Fruit fly (Drosophila melanogaster) whole organism, embryonic: ENCODE results near the gene CG6753.

Experiments used
- Atf-2 ChIP-seq: fragments of 200-800 bp; sonication (Bioruptor generic); optimal IDR thresholded peaks from 2 replicates; lab custom pipeline; 2016; ENCODE audit warnings: missing biosample characterization, missing genetic modification characterization
- B-H1 ChIP-seq: fragments of 200-800 bp; sonication (Bioruptor generic); IDR thresholded peaks from 3 replicates; pipeline ENCODE4 v1.3.6; 2022; ENCODE audit warnings: missing biosample characterization, missing genetic modification characterization
- Bdp1 ChIP-seq: fragments of 200-800 bp; sonication (Bioruptor generic); optimal IDR thresholded peaks from 3 replicates; lab custom pipeline; 2016; ENCODE audit warnings: missing biosample characterization, missing genetic modification characterization
- CG10209 ChIP-seq: fragments of 200-800 bp; sonication (Bioruptor generic); optimal IDR thresholded peaks from 3 replicates; lab custom pipeline; 2017; ENCODE audit warnings: missing biosample characterization, mild to moderate bottlenecking, missing genetic modification characterization, missing genetic modification reagents
- CG10366 ChIP-seq: fragments of 200-800 bp; sonication (Bioruptor generic); IDR thresholded peaks from 2 replicates; pipeline ENCODE4 v1.3.6; 2022; ENCODE audit warnings: missing biosample characterization, missing genetic modification characterization
- CG12744 ChIP-seq: fragments of 200-800 bp; sonication (Bioruptor generic); optimal IDR thresholded peaks from 2 replicates; lab custom pipeline; 2016; ENCODE audit warnings: missing biosample characterization, missing genetic modification characterization
- CG12769 ChIP-seq: fragments of 200-800 bp; sonication (Bioruptor generic); optimal IDR thresholded peaks from 2 replicates; lab custom pipeline; 2019; ENCODE audit warnings: missing biosample characterization, mild to moderate bottlenecking, missing genetic modification characterization, moderate library complexity
- CG13123 ChIP-seq: fragments of 200-800 bp; sonication (Bioruptor generic); optimal IDR thresholded peaks from 2 replicates; lab custom pipeline; 2016; ENCODE audit warnings: missing biosample characterization, missing genetic modification characterization
- CG13287 ChIP-seq: fragments of 200-800 bp; sonication (Bioruptor generic); IDR thresholded peaks from 2 replicates; pipeline ENCODE4 v1.3.6; 2022; ENCODE audit warnings: missing biosample characterization, missing genetic modification characterization; ENCODE audit not compliant: partially characterized antibody
- CG15011 ChIP-seq: fragments of 200-800 bp; sonication (Bioruptor generic); optimal IDR thresholded peaks from 3 replicates; lab custom pipeline; 2018; ENCODE audit warnings: missing biosample characterization, mild to moderate bottlenecking, missing genetic modification characterization
- CG1647 ChIP-seq: fragments of 200-800 bp; sonication (Bioruptor generic); optimal IDR thresholded peaks from 3 replicates; lab custom pipeline; 2016; ENCODE audit warnings: missing biosample characterization, missing genetic modification characterization
- CG2120 ChIP-seq: fragments of 200-800 bp; sonication (Bioruptor generic); optimal IDR thresholded peaks from 3 replicates; lab custom pipeline; 2016; ENCODE audit warnings: missing biosample characterization, missing genetic modification characterization
- CG30431 ChIP-seq: fragments of 200-800 bp; sonication (Bioruptor generic); optimal IDR thresholded peaks from 2 replicates; lab custom pipeline; 2017; ENCODE audit warnings: missing biosample characterization, missing genetic modification characterization
- CG31441 ChIP-seq: fragments of 200-800 bp; sonication (Bioruptor generic); IDR thresholded peaks from 2 replicates; pipeline ENCODE4 v1.3.6; 2022; ENCODE audit warnings: missing biosample characterization, missing genetic modification characterization
- CG3163 ChIP-seq: fragments of 200-800 bp; sonication (Bioruptor generic); optimal IDR thresholded peaks from 3 replicates; lab custom pipeline; 2016; ENCODE audit warnings: missing biosample characterization, missing genetic modification characterization
- CG32772 ChIP-seq: fragments of 200-800 bp; sonication (Bioruptor generic); IDR thresholded peaks from 2 replicates; pipeline ENCODE4 v1.3.6; 2022; ENCODE audit warnings: missing biosample characterization, missing genetic modification characterization
- CG3838 ChIP-seq: fragments of 200-800 bp; sonication (Bioruptor generic); optimal IDR thresholded peaks from 3 replicates; lab custom pipeline; 2016; ENCODE audit warnings: missing biosample characterization, missing genetic modification characterization
- CG3995 ChIP-seq: fragments of 200-800 bp; sonication (Bioruptor generic); optimal IDR thresholded peaks from 3 replicates; lab custom pipeline; 2016; ENCODE audit warnings: missing biosample characterization, missing genetic modification characterization
- CG42726 ChIP-seq: fragments of 200-800 bp; sonication (Bioruptor generic); IDR thresholded peaks from 2 replicates; pipeline ENCODE4 v1.3.6; 2022; ENCODE audit warnings: missing biosample characterization, missing genetic modification characterization; ENCODE audit not compliant: partially characterized antibody
- CG6683 ChIP-seq: fragments of 200-800 bp; sonication (Bioruptor generic); optimal IDR thresholded peaks from 2 replicates; lab custom pipeline; 2017; ENCODE audit warnings: missing biosample characterization, mild to moderate bottlenecking, missing genetic modification characterization, missing genetic modification reagents
- CG7271 ChIP-seq: fragments of 200-800 bp; sonication (Bioruptor generic); optimal IDR thresholded peaks from 2 replicates; lab custom pipeline; 2018; ENCODE audit warnings: missing biosample characterization, mild to moderate bottlenecking, missing genetic modification characterization, moderate library complexity
- CG7357 ChIP-seq: fragments of 200-800 bp; sonication (Bioruptor generic); IDR thresholded peaks from 3 replicates; pipeline ENCODE4 v1.3.6; 2022; ENCODE audit warnings: missing biosample characterization, missing genetic modification characterization
- CG7372 ChIP-seq: fragments of 200-800 bp; sonication (Bioruptor generic); IDR thresholded peaks from 2 replicates; pipeline ENCODE4 v1.3.6; 2022; ENCODE audit warnings: missing biosample characterization, missing genetic modification characterization
- CG7556 ChIP-seq: fragments of 200-800 bp; sonication (Bioruptor generic); optimal IDR thresholded peaks from 2 replicates; lab custom pipeline; 2017; ENCODE audit warnings: missing biosample characterization, mild to moderate bottlenecking, missing genetic modification characterization
- CG7839 ChIP-seq: fragments of 200-800 bp; sonication (Bioruptor generic); optimal IDR thresholded peaks from 3 replicates; lab custom pipeline; 2018; ENCODE audit warnings: missing biosample characterization, mild to moderate bottlenecking, missing genetic modification characterization, moderate library complexity
- CG8281 ChIP-seq: fragments of 200-800 bp; sonication (Bioruptor generic); optimal IDR thresholded peaks from 2 replicates; lab custom pipeline; 2018; ENCODE audit warnings: missing biosample characterization, mild to moderate bottlenecking, missing genetic modification characterization, moderate library complexity
- CG8478 ChIP-seq: fragments of >200 bp; optimal IDR thresholded peaks from 2 replicates; lab custom pipeline; 2018
- CG8765 ChIP-seq: fragments of 200-800 bp; sonication (Bioruptor generic); IDR thresholded peaks from 2 replicates; pipeline ENCODE4 v1.3.6; 2022; ENCODE audit warnings: missing biosample characterization, missing genetic modification characterization
- CG9876 ChIP-seq: fragments of 200-800 bp; sonication (Bioruptor generic); optimal IDR thresholded peaks from 2 replicates; lab custom pipeline; 2016; ENCODE audit warnings: missing biosample characterization, missing genetic modification characterization
- E2f1 ChIP-seq: fragments of 200-800 bp; sonication (Bioruptor generic); IDR thresholded peaks from 2 replicates; pipeline ENCODE4 v1.3.6; 2022; ENCODE audit warnings: missing biosample characterization, missing genetic modification characterization
- ERR ChIP-seq: fragments of 200-800 bp; sonication (Bioruptor generic); optimal IDR thresholded peaks from 2 replicates; lab custom pipeline; 2016; ENCODE audit warnings: missing biosample characterization, missing genetic modification characterization
- Elba2 ChIP-seq: fragments of 200-800 bp; sonication (Bioruptor generic); optimal IDR thresholded peaks from 3 replicates; lab custom pipeline; 2016; ENCODE audit warnings: missing biosample characterization, missing genetic modification characterization
- Gsc ChIP-seq: fragments of 200-800 bp; sonication (Bioruptor generic); IDR thresholded peaks from 2 replicates; pipeline ENCODE4 v1.3.6; 2022; ENCODE audit warnings: missing biosample characterization, missing genetic modification characterization
- HLH3B ChIP-seq: fragments of 200-800 bp; sonication (Bioruptor generic); IDR thresholded peaks from 2 replicates; pipeline ENCODE4 v1.3.6; 2022; ENCODE audit warnings: missing biosample characterization, missing genetic modification characterization
- Nf-YB ChIP-seq: fragments of 200-800 bp; sonication (Bioruptor generic); optimal IDR thresholded peaks from 3 replicates; lab custom pipeline; 2019; ENCODE audit warnings: missing biosample characterization, mild to moderate bottlenecking, missing genetic modification characterization, moderate library complexity
- Vsx1 ChIP-seq: fragments of 200-800 bp; sonication (Bioruptor generic); optimal IDR thresholded peaks from 2 replicates; lab custom pipeline; 2017; ENCODE audit warnings: missing biosample characterization, mild to moderate bottlenecking, missing genetic modification characterization, missing genetic modification reagents
- Xrp1 ChIP-seq: fragments of 200-800 bp; sonication (Bioruptor generic); IDR thresholded peaks from 2 replicates; pipeline ENCODE4 v1.3.6; 2022; ENCODE audit warnings: missing biosample characterization, missing genetic modification characterization
- bcd ChIP-seq: fragments of 200-800 bp; sonication (Bioruptor generic); optimal IDR thresholded peaks from 2 replicates; lab custom pipeline; 2017; ENCODE audit warnings: missing biosample characterization, mild to moderate bottlenecking, missing genetic modification characterization
- caup ChIP-seq: fragments of 200-800 bp; sonication (Bioruptor generic); optimal IDR thresholded peaks from 3 replicates; lab custom pipeline; 2017; ENCODE audit warnings: missing biosample characterization, mild to moderate bottlenecking, missing genetic modification characterization, moderate library complexity; ENCODE audit not compliant: severe bottlenecking
- corto ChIP-seq: fragments of 200-800 bp; sonication (Bioruptor generic); optimal IDR thresholded peaks from 2 replicates; lab custom pipeline; 2016; ENCODE audit warnings: missing biosample characterization, mild to moderate bottlenecking, missing genetic modification characterization, moderate library complexity
- gt ChIP-seq: fragments of 200-800 bp; sonication (Bioruptor generic); IDR thresholded peaks from 2 replicates; pipeline ENCODE4 v1.3.6; 2022; ENCODE audit warnings: missing biosample characterization, missing genetic modification characterization
- hkb ChIP-seq, 2 experiments: fragments of 200-800 bp in 1 of 2; fragments of >200 bp in 1 of 2; sonication (Bioruptor generic) in 1 of 2; IDR thresholded peaks in 1 of 2; optimal IDR thresholded peaks in 1 of 2; 2 replicates each; pipeline versions ENCODE4 v1.3.6 to Lab custom; 2017 to 2022; ENCODE audit warnings: missing biosample characterization in 1 of 2, missing genetic modification characterization in 1 of 2
- pnt ChIP-seq: fragments of 200-800 bp; sonication (Bioruptor generic); optimal IDR thresholded peaks from 3 replicates; lab custom pipeline; 2016; ENCODE audit warnings: missing biosample characterization, missing genetic modification characterization
- row ChIP-seq: fragments of 200-800 bp; sonication (Bioruptor generic); IDR thresholded peaks from 3 replicates; pipeline ENCODE4 v1.3.6; 2022; ENCODE audit warnings: missing biosample characterization, missing genetic modification characterization
- shn ChIP-seq: fragments of 200-800 bp; sonication (Bioruptor generic); optimal IDR thresholded peaks from 3 replicates; lab custom pipeline; 2016; ENCODE audit warnings: missing biosample characterization, missing genetic modification characterization
- trem ChIP-seq: fragments of 200-800 bp; optimal IDR thresholded peaks from 3 replicates; lab custom pipeline; 2019; ENCODE audit warnings: missing biosample characterization, mild to moderate bottlenecking, missing genetic modification characterization, moderate library complexity
- ttk ChIP-seq: fragments of 200-800 bp; sonication (Bioruptor generic); IDR thresholded peaks from 2 replicates; pipeline ENCODE4 v2.1.2; 2022; ENCODE audit warnings: missing biosample characterization, missing genetic modification characterization
- unc-4 ChIP-seq: fragments of 200-800 bp; sonication (Bioruptor generic); IDR thresholded peaks from 2 replicates; pipeline ENCODE4 v1.3.6; 2022; ENCODE audit warnings: missing biosample characterization, missing genetic modification characterization; ENCODE audit not compliant: partially characterized antibody
- vnd ChIP-seq: fragments of 200-800 bp; sonication (Bioruptor generic); IDR thresholded peaks from 3 replicates; pipeline ENCODE4 v1.3.6; 2022; ENCODE audit warnings: missing biosample characterization, missing genetic modification characterization; ENCODE audit not compliant: partially characterized antibody

The CG6753 gene

dm6 chr3R:12653511-12654252 is 11.4 kb upstream of the CG6753 start (continued):
- peak; percentile 59 for TF ChIP-seq CG9876 (GFP tag; lab: Kevin White, UChicago)
- no peak; the same call in 1 of the 2 replicates for TF ChIP-seq CG8765
- TF ChIP-seq CG6683, result no peak
- TF ChIP-seq Bdp1 (GFP tag; lab: Kevin White, UChicago), result peak; percentile 66
- TF ChIP-seq CG7839 (tag; lab: Kevin White, UChicago), result peak; percentile 89
- peak; percentile 63 for TF ChIP-seq CG32772
- peak; percentile 22 for TF ChIP-seq trem
- peak; percentile 74 for TF ChIP-seq CG15011 (GFP tag; lab: Kevin White, UChicago)
- peak; percentile 86 for TF ChIP-seq CG10209
- TF ChIP-seq hkb (optimal IDR thresholded peaks at IDR 0.05; lab: Kevin White, UChicago), result no peak
- TF ChIP-seq hkb (GFP tag; IDR thresholded peaks at IDR 0.05; lab: Robert Waterston, UW), result peak; percentile 91
- peak; percentile 66 for TF ChIP-seq ERR (GFP tag; lab: Kevin White, UChicago)
- peak; percentile 85 for TF ChIP-seq CG7556 (GFP tag; lab: Kevin White, UChicago)
- peak; percentile 84 for TF ChIP-seq CG7372 (GFP tag; lab: Robert Waterston, UW)
- peak; percentile 30 for TF ChIP-seq CG13123
- peak; percentile 79 for TF ChIP-seq CG2120
- TF ChIP-seq CG30431 (GFP tag; lab: Kevin White, UChicago), result peak; percentile 74
- peak; percentile 81 for TF ChIP-seq CG7357 (GFP tag; lab: Robert Waterston, UW)
- peak; percentile 86 for TF ChIP-seq ttk (GFP tag; lab: Robert Waterston, UW)
- TF ChIP-seq CG13287 (GFP tag; lab: Robert Waterston, UW), result peak; percentile 16; the same call in 1 of the 2 replicates
- peak; percentile 74 for TF ChIP-seq E2f1 (GFP tag; lab: Robert Waterston, UW)
- TF ChIP-seq CG12769 (tag; lab: Kevin White, UChicago), result peak; percentile 66
- peak; percentile 61 for TF ChIP-seq CG3163 (GFP tag; lab: Kevin White, UChicago)
- TF ChIP-seq Gsc (GFP tag; lab: Robert Waterston, UW), result peak; percentile 78
- TF ChIP-seq Xrp1 (GFP tag; lab: Robert Waterston, UW), result peak; percentile 64
- TF ChIP-seq CG3838 (GFP tag; lab: Kevin White, UChicago), result no peak
- TF ChIP-seq corto (GFP tag; lab: Kevin White, UChicago), result no peak
- TF ChIP-seq Elba2, result no peak
- no peak for TF ChIP-seq vnd (GFP tag; lab: Robert Waterston, UW)
- TF ChIP-seq CG8281 (tag; lab: Kevin White, UChicago), result peak; percentile 67
- TF ChIP-seq caup (GFP tag; lab: Kevin White, UChicago), result peak; percentile 60
- TF ChIP-seq Atf-2 (GFP tag; lab: Kevin White, UChicago), result peak; percentile 83
- TF ChIP-seq pnt (GFP tag; lab: Kevin White, UChicago), result peak; percentile 78
- TF ChIP-seq CG7271 (tag; lab: Kevin White, UChicago), result no peak
- no peak for TF ChIP-seq CG8478 (lab: Kevin White, UChicago)
- TF ChIP-seq unc-4, result no peak
- TF ChIP-seq CG1647 (GFP tag; lab: Kevin White, UChicago), result no peak
- peak; percentile 91 for TF ChIP-seq CG31441 (GFP tag; lab: Robert Waterston, UW)
- TF ChIP-seq CG12744 (GFP tag; lab: Kevin White, UChicago), result peak; percentile 65
- peak; percentile 54 for TF ChIP-seq Nf-YB (GFP tag; lab: Kevin White, UChicago)
- peak; percentile 81 for TF ChIP-seq CG10366 (GFP tag; lab: Robert Waterston, UW)
- peak; percentile 81 for TF ChIP-seq row (GFP tag; lab: Robert Waterston, UW)
- TF ChIP-seq shn, result peak; percentile 81
- peak; percentile 27 for TF ChIP-seq Vsx1
- TF ChIP-seq gt (GFP tag; lab: Robert Waterston, UW), result peak; percentile 72
- TF ChIP-seq bcd (GFP tag; lab: Kevin White, UChicago), result peak; percentile 85
- peak; percentile 79 for TF ChIP-seq HLH3B
- TF ChIP-seq CG3995, result peak; percentile 38
- no peak for TF ChIP-seq CG42726 (GFP tag; lab: Robert Waterston, UW)
- TF ChIP-seq B-H1 (GFP tag; lab: Robert Waterston, UW), result peak; percentile 72
